Worm (Caenorhabditis elegans): Measurements from ENCODE around the gene srt-5.

srt-5 gene

ce11 chrV:3032343-3032742, 48.3 kb downstream of the srt-5 start, which contains the start of gene irld-38 (continued):
- TF ChIP-seq pbrm-1 (GFP tag; IDR thresholded peaks at IDR 0.05): no peak
- no peak for TF ChIP-seq ets-4 (GFP tag; optimal IDR thresholded peaks at IDR 0.05)
- no peak for TF ChIP-seq snpc-3.4 (tag; optimal IDR thresholded peaks at IDR 0.05)
